Fruit fly (Drosophila melanogaster) whole organism, prepupa: ENCODE measurements around the gene ncd.

Source experiments
- CG10669 ChIP-seq: fragments of 200-800 bp; sonication (Bioruptor generic); optimal IDR thresholded peaks from 3 replicates; lab custom pipeline; 2018; ENCODE audit warnings: missing biosample characterization, mild to moderate bottlenecking, missing genetic modification characterization, moderate library complexity
- CG16779 ChIP-seq: fragments of 200-800 bp; sonication (Bioruptor generic); optimal IDR thresholded peaks from 3 replicates; lab custom pipeline; 2017; ENCODE audit warnings: missing biosample characterization, mild to moderate bottlenecking, missing genetic modification characterization
- CG7368 ChIP-seq: fragments of 200-800 bp; sonication (Bioruptor generic); optimal IDR thresholded peaks from 3 replicates; lab custom pipeline; 2016; ENCODE audit warnings: missing biosample characterization, missing genetic modification characterization
- Hr38 ChIP-seq: sonication (Bioruptor generic); optimal IDR thresholded peaks from 2 replicates; lab custom pipeline; 2016; ENCODE audit warnings: missing biosample characterization, missing genetic modification characterization
- Hr39 ChIP-seq: fragments of 200-800 bp; sonication (Bioruptor generic); optimal IDR thresholded peaks from 2 replicates; lab custom pipeline; 2016; ENCODE audit warnings: missing biosample characterization, missing genetic modification characterization
- achi ChIP-seq: fragments of 200-800 bp; sonication (Bioruptor generic); optimal IDR thresholded peaks from 3 replicates; lab custom pipeline; 2016; ENCODE audit warnings: missing biosample characterization, missing genetic modification characterization
- fkh ChIP-seq: fragments of 200-800 bp; sonication (Bioruptor generic); optimal IDR thresholded peaks from 3 replicates; lab custom pipeline; 2017; ENCODE audit warnings: missing biosample characterization, mild to moderate bottlenecking, missing genetic modification characterization, moderate library complexity
- lz ChIP-seq: fragments of 200-800 bp; sonication (Bioruptor generic); optimal IDR thresholded peaks from 3 replicates; lab custom pipeline; 2016; ENCODE audit warnings: missing biosample characterization, missing genetic modification characterization
- net ChIP-seq: fragments of 200-800 bp; sonication (Bioruptor generic); optimal IDR thresholded peaks from 3 replicates; lab custom pipeline; 2016; ENCODE audit warnings: missing biosample characterization, missing genetic modification characterization
- ss ChIP-seq, 2 experiments: fragments of 200-800 bp; sonication (Bioruptor generic); optimal IDR thresholded peaks; 2 replicates in 1 of 2; 3 replicates in 1 of 2; lab custom pipeline; 2017 to 2018; ENCODE audit warnings: mild to moderate bottlenecking in 2 of 2, missing biosample characterization in 2 of 2, missing genetic modification characterization in 2 of 2, moderate library complexity in 1 of 2
- svp ChIP-seq: fragments of 200-800 bp; sonication (Bioruptor generic); peaks from one replicate; lab custom pipeline; 2016; ENCODE audit warnings: missing biosample characterization, missing genetic modification characterization

DNA sequence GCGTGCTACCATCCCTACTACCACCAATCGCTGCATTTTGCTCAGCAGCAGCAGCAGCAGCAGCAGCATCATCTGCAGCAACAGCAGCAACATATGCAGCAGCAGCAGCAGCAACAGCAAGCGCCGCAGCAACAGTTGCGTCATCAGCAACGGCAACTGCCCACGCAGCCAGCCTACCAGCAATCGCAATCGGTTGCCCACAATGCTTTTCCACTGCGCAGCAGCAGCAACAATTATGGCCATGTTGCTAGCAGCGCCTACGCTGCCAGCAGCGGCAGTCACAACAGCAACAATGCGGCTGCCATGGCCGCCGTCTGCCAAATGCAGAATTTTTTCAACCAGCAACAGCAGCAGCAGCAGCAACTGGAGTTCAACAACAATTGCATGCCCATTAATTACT is 16.7 kb downstream of the ncd start:
- TF ChIP-seq CG16779 (tag; lab: Kevin White, UChicago) = no peak
- TF ChIP-seq Hr38 (GFP tag; lab: Kevin White, UChicago) = no peak
- TF ChIP-seq achi (GFP tag; lab: Kevin White, UChicago) = no peak
- no peak for TF ChIP-seq CG10669 (GFP tag; lab: Kevin White, UChicago)
- TF ChIP-seq svp (GFP tag; lab: Kevin White, UChicago) = no peak
- no peak for TF ChIP-seq lz
- TF ChIP-seq fkh (GFP tag; lab: Kevin White, UChicago) = no peak
- TF ChIP-seq ss (GFP tag; optimal IDR thresholded peaks at IDR 0.05; lab: Kevin White, UChicago) = no peak
- no peak for TF ChIP-seq Hr39 (GFP tag; lab: Kevin White, UChicago)
- no peak for TF ChIP-seq CG7368 (GFP tag; lab: Kevin White, UChicago)
- TF ChIP-seq net (GFP tag; lab: Kevin White, UChicago) = no peak
